Worm (Caenorhabditis elegans) whole organism, midembryonic: Measurements from ENCODE around the gene T23G7.2.

ENCODE experiments used
- cog-1 ChIP-seq: sonication (generic microtip); optimal IDR thresholded peaks from 2 replicates; lab custom pipeline; 2016; ENCODE audit warnings: missing genetic modification characterization, missing compliant biosample characterization
- flt-1 ChIP-seq: fragments of 200-800 bp; sonication (Bioruptor generic); IDR thresholded peaks from 2 replicates; pipeline ENCODE4 v1.3.6; 2022; ENCODE audit warnings: missing genetic modification characterization, missing compliant biosample characterization
- ztf-23 ChIP-seq: fragments of 200-800 bp; sonication (Bioruptor generic); IDR thresholded peaks from 2 replicates; pipeline ENCODE4 v1.3.6; 2022; ENCODE audit warnings: missing genetic modification reagents, missing genetic modification characterization, missing compliant biosample characterization

DNA sequence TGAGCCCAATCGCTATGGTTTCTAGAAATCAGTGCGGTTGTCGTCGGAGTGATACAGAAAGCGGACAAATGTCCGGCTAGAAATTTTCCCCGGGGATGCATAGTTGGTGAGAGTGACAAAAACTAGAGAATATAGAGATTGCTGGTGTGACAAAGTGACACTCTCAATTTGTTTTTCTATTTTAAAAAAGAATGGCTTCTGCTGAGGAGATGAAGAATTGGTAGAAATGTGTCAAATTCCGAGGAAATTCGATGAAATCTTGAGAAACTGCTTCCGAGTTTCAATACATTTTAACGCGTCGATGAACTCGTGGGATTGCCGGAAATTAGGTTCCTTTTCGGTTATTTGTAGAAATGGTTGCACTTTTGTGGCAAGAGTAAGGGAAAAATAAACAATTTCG, 21.4 kb upstream of the T23G7.2 start, which contains the start of gene twk-4:
- TF ChIP-seq ztf-23 (GFP tag; lab: Robert Waterston, UW) (no peak), cog-1 (tag; lab: Kevin White, UChicago) (no peak), flt-1 (GFP tag; lab: Robert Waterston, UW) (no peak)
